Fruit fly (Drosophila melanogaster): Measurements from ENCODE around the gene Grp170.

The Grp170 gene

DNA sequence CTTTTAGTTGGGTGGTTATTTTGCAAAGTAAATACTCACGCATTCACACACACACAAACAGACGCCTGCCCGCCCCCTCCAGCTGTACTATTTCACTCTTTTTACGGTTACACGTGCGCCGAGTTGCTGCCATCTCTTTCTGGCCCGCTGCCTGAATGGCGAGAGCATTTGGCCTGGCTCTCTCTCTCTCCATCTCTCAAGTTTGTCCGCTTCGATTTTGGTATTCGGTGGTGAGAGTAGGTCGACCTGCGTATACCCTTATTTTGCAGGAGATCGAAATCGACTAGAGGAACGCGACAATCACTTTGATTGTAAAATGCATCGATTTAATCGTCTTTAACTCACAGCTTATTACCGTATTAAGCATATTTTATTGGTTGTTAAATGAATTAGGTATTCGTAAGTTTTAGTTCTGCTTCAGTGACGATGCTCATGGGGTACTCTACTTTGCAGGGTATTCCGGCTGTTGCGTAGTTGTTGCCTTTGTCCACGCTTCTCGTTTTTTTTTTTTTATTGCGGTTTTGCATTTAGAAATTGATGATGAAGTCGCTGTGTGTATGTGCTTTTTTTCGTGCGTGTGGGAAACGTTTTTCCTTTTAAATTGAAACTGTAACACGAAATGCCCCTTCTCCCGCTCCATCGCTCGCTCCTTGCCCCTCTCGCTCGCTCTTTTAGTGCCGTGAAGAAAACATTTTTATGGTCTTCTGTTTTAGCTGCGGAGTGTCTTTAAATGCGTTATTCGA, 29.1 kb upstream of the Grp170 start (continued):
- TF ChIP-seq Hmr (GFP tag; optimal IDR thresholded peaks at IDR 0.05) (peak; percentile 89), sr (GFP tag; IDR thresholded peaks at IDR 0.05) (0 out of 3 replicates have a peak, but pooled peaks have one; percentile 11), Fer3 (tag; optimal IDR thresholded peaks at IDR 0.05) (peak; percentile 83), CG8924 (tag; optimal IDR thresholded peaks at IDR 0.05) (peak; percentile 92), en (GFP tag; optimal IDR thresholded peaks at IDR 0.05) (peak; percentile 64), CG3163 (GFP tag; optimal IDR thresholded peaks at IDR 0.05) (peak; percentile 89), ab (GFP tag; optimal IDR thresholded peaks at IDR 0.05) (peak; percentile 85), CG10321 (GFP tag; IDR thresholded peaks at IDR 0.05) (peak; percentile 70; the same call in 1 of the 2 replicates), ATbp (GFP tag; optimal IDR thresholded peaks at IDR 0.05) (peak; percentile 83), vnd (GFP tag; IDR thresholded peaks at IDR 0.05; ENCODE audit: partially characterized antibody) (no peak), nerfin-1 (tag; optimal IDR thresholded peaks at IDR 0.05) (peak; percentile 79), MESR4 (GFP tag; optimal IDR thresholded peaks at IDR 0.05) (peak; percentile 26), pum (GFP tag; optimal IDR thresholded peaks at IDR 0.05) (peak; percentile 87), salm (tag; optimal IDR thresholded peaks at IDR 0.05) (peak; percentile 77), zf30C (GFP tag; optimal IDR thresholded peaks at IDR 0.05) (no peak), aop (GFP tag; IDR thresholded peaks at IDR 0.05) (no peak), Fer1 (GFP tag; optimal IDR thresholded peaks at IDR 0.05) (peak; percentile 93), Nf-YA (GFP tag; IDR thresholded peaks at IDR 0.05) (peak; percentile 54; the same call in 1 of the 2 replicates), CG3838 (GFP tag; optimal IDR thresholded peaks at IDR 0.05) (peak; percentile 65), CG5953 (GFP tag; IDR thresholded peaks at IDR 0.05) (peak; percentile 72), sqz (GFP tag; optimal IDR thresholded peaks at IDR 0.05) (peak; percentile 100), CG12236 (GFP tag; optimal IDR thresholded peaks at IDR 0.05) (peak; percentile 87), CG1647 (GFP tag; optimal IDR thresholded peaks at IDR 0.05) (peak; percentile 86), D (optimal IDR thresholded peaks at IDR 0.05) (peak; percentile 28), D (GFP tag; optimal IDR thresholded peaks at IDR 0.05) (peak; percentile 86), CG2116 (GFP tag; optimal IDR thresholded peaks at IDR 0.05) (peak; percentile 32), CG2202 (tag; optimal IDR thresholded peaks at IDR 0.05) (peak; percentile 68), lab (GFP tag; optimal IDR thresholded peaks at IDR 0.05) (peak; percentile 94), Optix (GFP tag; IDR thresholded peaks at IDR 0.05) (peak; percentile 86), Antp (GFP tag; optimal IDR thresholded peaks at IDR 0.05) (peak; percentile 91), chm (GFP tag; IDR thresholded peaks at IDR 0.05) (peak; percentile 82), CG2129 (GFP tag; IDR thresholded peaks at IDR 0.05; ENCODE audit: partially characterized antibody) (no peak), CG2875 (GFP tag; optimal IDR thresholded peaks at IDR 0.05) (peak; percentile 86), bsh (GFP tag; optimal IDR thresholded peaks at IDR 0.05) (peak; percentile 77 to 88), H15 (GFP tag; IDR thresholded peaks at IDR 0.05) (peak; percentile 46; the same call in 1 of the 3 replicates), lilli (GFP tag; optimal IDR thresholded peaks at IDR 0.05) (peak; percentile 94), CG10543 (GFP tag; optimal IDR thresholded peaks at IDR 0.05) (peak; percentile 91), sisA (GFP tag; IDR thresholded peaks at IDR 0.05) (peak; percentile 86), CG16815 (GFP tag; optimal IDR thresholded peaks at IDR 0.05) (peak; percentile 88), HLH4C (GFP tag; IDR thresholded peaks at IDR 0.05; ENCODE audit: partially characterized antibody) (no peak), CG15479 (GFP tag; optimal IDR thresholded peaks at IDR 0.05) (peak; percentile 82), ap (GFP tag; IDR thresholded peaks at IDR 0.05) (peak; percentile 65), CG7357 (GFP tag; IDR thresholded peaks at IDR 0.05) (peak; percentile 69), vfl (GFP tag; optimal IDR thresholded peaks at IDR 0.05) (peak; percentile 86), scrt (GFP tag; optimal IDR thresholded peaks at IDR 0.05) (peak; percentile 91), CG2120 (GFP tag; optimal IDR thresholded peaks at IDR 0.05) (peak; percentile 96), Dfd (GFP tag; optimal IDR thresholded peaks at IDR 0.05) (no peak), ssp (GFP tag; IDR thresholded peaks at IDR 0.05) (peak; percentile 65), sens (GFP tag) (peak; percentile 99)

Data from whole organism, embryonic.